Worm (Caenorhabditis elegans) whole organism, early embryonic: ENCODE measurements around the gene B0507.6.

Experiments used
- ama-1 ChIP-seq: fragments of 150-350 bp; optimal IDR thresholded peaks from 2 replicates; lab custom pipeline; 2014
- ceh-13 ChIP-seq: fragments of 200-800 bp; sonication (Bioruptor generic); optimal IDR thresholded peaks from 2 replicates; lab custom pipeline; 2018; ENCODE audit warnings: mild to moderate bottlenecking, missing genetic modification characterization, missing compliant biosample characterization
- ceh-36 ChIP-seq: sonication (generic microtip); optimal IDR thresholded peaks from 2 replicates; lab custom pipeline; 2016; ENCODE audit warnings: missing genetic modification characterization, inconsistent platforms, missing compliant biosample characterization
- flt-1 ChIP-seq: fragments of 200-800 bp; sonication (Bioruptor generic); IDR thresholded peaks from 2 replicates; pipeline ENCODE4 v1.3.6; 2022; ENCODE audit warnings: missing genetic modification characterization, missing compliant biosample characterization
- hmg-4 ChIP-seq: fragments of 200-800 bp; sonication (Bioruptor generic); optimal IDR thresholded peaks from 2 replicates; lab custom pipeline; 2018; ENCODE audit warnings: mild to moderate bottlenecking, missing genetic modification characterization, missing compliant biosample characterization
- scrt-1 ChIP-seq: fragments of 200-800 bp; sonication (Bioruptor generic); IDR thresholded peaks from 2 replicates; pipeline ENCODE4 v1.3.6; 2022; ENCODE audit warnings: missing genetic modification characterization, missing compliant biosample characterization
- tbx-37 ChIP-seq: fragments of 200-800 bp; sonication (Bioruptor generic); conservative IDR thresholded peaks from 2 replicates; pipeline ENCODE4 v1.3.6; 2022; ENCODE audit warnings: missing genetic modification reagents, missing genetic modification characterization, missing compliant biosample characterization
- tra-4 ChIP-seq: sonication (generic microtip); optimal IDR thresholded peaks from 2 replicates; lab custom pipeline; 2017; ENCODE audit warnings: missing genetic modification characterization, missing compliant biosample characterization

DNA sequence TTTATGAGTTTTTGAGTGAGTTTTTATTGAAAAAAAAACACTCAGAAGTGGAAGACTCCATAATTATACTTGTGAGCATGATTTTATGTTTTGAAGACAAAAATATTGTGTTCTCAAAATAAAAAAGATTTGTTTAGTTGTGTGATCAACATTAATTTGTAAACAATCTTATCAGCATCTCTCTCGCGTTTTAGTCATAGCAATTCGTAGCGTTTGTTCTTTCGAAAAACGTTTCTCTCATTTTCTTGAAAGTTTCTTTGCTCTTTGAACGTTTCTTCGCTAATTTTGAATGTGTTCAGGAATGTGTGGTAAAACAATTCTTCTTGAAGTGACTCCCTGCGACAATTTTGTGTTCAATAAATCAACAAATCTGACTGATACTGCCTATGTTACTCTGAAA lies 6.8 kb upstream of the B0507.6 start, which contains the start of gene ZC196.2:
- TF ChIP-seq tra-4 (tag; lab: Kevin White, UChicago) (no peak), hmg-4 (no peak), ama-1 (lab: Kevin White, UChicago) (no peak), flt-1 (GFP tag; lab: Robert Waterston, UW) (no peak), ceh-13 (no peak), ceh-36 (tag; lab: Kevin White, UChicago) (no peak), tbx-37 (GFP tag; lab: Robert Waterston, UW) (no peak), scrt-1 (GFP tag; lab: Robert Waterston, UW) (no peak)
